Fruit fly (Drosophila melanogaster) S2 (cell line): ENCODE data around the gene DPCoAC.

Source experiments
- CG8478 ChIP-seq: fragments of >200 bp; optimal IDR thresholded peaks from 2 replicates; lab custom pipeline; 2018
- CTCF ChIP-seq, 2 experiments: fragments of >200 bp; optimal IDR thresholded peaks; 2 replicates each; lab custom pipeline; 2018

dm6 chr3R:20551487-20552079 lies 5.9 kb downstream of the DPCoAC start:
- TF ChIP-seq CG8478 (lab: Kevin White, UChicago) (no peak), CTCF (optimal IDR thresholded peaks at IDR 0.05; lab: Kevin White, UChicago) (no peak)
